Worm (Caenorhabditis elegans): ENCODE data around the gene mes-6.
A peak's percentile ranks its signal among the peaks of the same experiment; 100 is the strongest.

Gene mes-6

DNA sequence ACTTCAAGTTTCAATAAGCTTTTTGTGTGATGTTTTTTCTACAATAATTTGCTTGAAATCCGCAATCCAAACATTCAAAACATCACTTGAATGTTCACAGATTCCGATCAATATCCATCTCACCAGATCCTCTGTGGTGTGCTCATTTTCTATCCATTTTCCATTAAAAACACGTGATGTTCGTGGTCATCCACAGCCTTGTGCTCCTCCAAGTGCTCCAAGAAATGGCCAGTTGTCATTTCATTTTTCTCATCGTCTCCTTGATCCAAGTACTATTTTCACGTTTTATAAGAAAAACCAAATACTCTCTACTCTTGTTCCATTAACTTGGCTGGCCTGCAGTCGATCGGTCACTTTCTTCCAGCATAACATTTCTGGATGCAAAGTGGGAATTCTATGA is 34.9 kb upstream of the mes-6 start:
- TF ChIP-seq sea-2 (GFP tag; optimal IDR thresholded peaks at IDR 0.05) (no peak), ztf-4 (tag; optimal IDR thresholded peaks at IDR 0.05) (no peak), ztf-11 (tag; optimal IDR thresholded peaks at IDR 0.05) (no peak), ceh-16 (tag; optimal IDR thresholded peaks at IDR 0.05) (no peak), pqm-1 (tag; optimal IDR thresholded peaks at IDR 0.05) (no peak), R02D3.7 (tag; optimal IDR thresholded peaks at IDR 0.05) (no peak), ama-1 (optimal IDR thresholded peaks at IDR 0.05) (no peak), nhr-67 (tag; optimal IDR thresholded peaks at IDR 0.05) (no peak), nhr-43 (tag; optimal IDR thresholded peaks at IDR 0.05; ENCODE audit: poor library complexity, severe bottlenecking) (no peak), hmg-11 (tag; optimal IDR thresholded peaks at IDR 0.05) (no peak)

- no peak for TF ChIP-seq lin-15B (tag; optimal IDR thresholded peaks at IDR 0.05)
- no peak for TF ChIP-seq nhr-12 (tag; optimal IDR thresholded peaks at IDR 0.05)
- TF ChIP-seq R02D3.7 (tag; optimal IDR thresholded peaks at IDR 0.05): no peak
- no peak for TF ChIP-seq ztf-11 (tag; optimal IDR thresholded peaks at IDR 0.05)
- TF ChIP-seq ztf-4 (tag; optimal IDR thresholded peaks at IDR 0.05): no peak
- no peak for TF ChIP-seq unc-39 (tag; optimal IDR thresholded peaks at IDR 0.05)
- TF ChIP-seq nhr-67 (tag; optimal IDR thresholded peaks at IDR 0.05): no peak
- TF ChIP-seq elt-2 (tag; optimal IDR thresholded peaks at IDR 0.05): no peak
- no peak for TF ChIP-seq nhr-237 (tag; optimal IDR thresholded peaks at IDR 0.05)
- no peak for TF ChIP-seq nhr-11 (tag; optimal IDR thresholded peaks at IDR 0.05)
- no peak for TF ChIP-seq pqm-1 (tag; optimal IDR thresholded peaks at IDR 0.05)
- no peak for TF ChIP-seq egl-27 (tag; optimal IDR thresholded peaks at IDR 0.05)
Measured at ce11 chrIV:8476880-8477279, 34.2 kb upstream of the mes-6 start, which contains the start of gene spp-10. spp-10 (plus strand) TSS chrIV:8477180.

- TF ChIP-seq elt-3 (tag; optimal IDR thresholded peaks at IDR 0.05) (no peak), fkh-2 (tag; optimal IDR thresholded peaks at IDR 0.05) (no peak), fkh-10 (GFP tag; optimal IDR thresholded peaks at IDR 0.05) (no peak), mml-1 (tag; optimal IDR thresholded peaks at IDR 0.05) (no peak)
Measured at ce11 chrIV:8478516-8478915, 32.6 kb upstream of the mes-6 start.

DNA sequence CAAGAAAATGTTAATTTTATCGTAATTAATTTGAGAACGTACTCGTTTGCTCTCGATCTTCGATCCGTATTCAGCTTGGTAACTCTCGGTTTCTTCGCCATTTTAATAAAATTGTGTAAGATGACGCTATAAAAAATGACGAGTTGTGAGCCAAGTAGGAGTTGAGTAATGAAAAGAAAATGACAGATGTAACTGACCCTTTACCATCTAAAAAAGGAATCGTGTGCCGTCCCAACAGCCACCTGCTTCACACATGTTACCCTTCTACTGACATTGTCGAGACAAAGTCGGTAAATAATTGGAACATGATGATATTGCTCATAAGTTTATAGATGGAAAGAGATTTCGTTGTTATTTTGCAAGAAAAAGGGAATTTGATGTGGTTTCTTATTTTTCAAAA is 31.7 kb upstream of the mes-6 start, which contains the start of gene hlh-12:
TSS of gene hlh-12 (minus strand) at position 101 of the 400 bp plus-strand sequence.
- TF ChIP-seq tbx-2 (tag; optimal IDR thresholded peaks at IDR 0.05) (no peak), lsy-12 (tag; optimal IDR thresholded peaks at IDR 0.05) (no peak), egl-5 (tag; optimal IDR thresholded peaks at IDR 0.05) (no peak), ceh-82 (tag; optimal IDR thresholded peaks at IDR 0.05) (no peak), unc-39 (tag; optimal IDR thresholded peaks at IDR 0.05) (no peak), ZK546.5 (tag; optimal IDR thresholded peaks at IDR 0.05) (no peak), nhr-25 (tag; optimal IDR thresholded peaks at IDR 0.05) (no peak), pqm-1 (tag; optimal IDR thresholded peaks at IDR 0.05) (no peak), skn-1 (tag; optimal IDR thresholded peaks at IDR 0.05) (no peak), hmg-11 (tag; optimal IDR thresholded peaks at IDR 0.05) (no peak), elt-2 (tag; optimal IDR thresholded peaks at IDR 0.05) (no peak), daf-12 (tag; optimal IDR thresholded peaks at IDR 0.05) (no peak), R02D3.7 (tag; optimal IDR thresholded peaks at IDR 0.05) (no peak), ceh-9 (tag; optimal IDR thresholded peaks at IDR 0.05) (no peak), ztf-4 (tag; optimal IDR thresholded peaks at IDR 0.05) (no peak), nhr-23 (tag; optimal IDR thresholded peaks at IDR 0.05) (no peak), zag-1 (tag; optimal IDR thresholded peaks at IDR 0.05) (no peak), ceh-16 (tag; optimal IDR thresholded peaks at IDR 0.05) (no peak), nhr-12 (tag; optimal IDR thresholded peaks at IDR 0.05) (no peak)

ce11 chrIV:8481308-8481707 is 29.8 kb upstream of the mes-6 start, which contains the start of gene spp-8:
spp-8 (plus strand) TSS chrIV:8481664.
- TF ChIP-seq aly-2 (tag; optimal IDR thresholded peaks at IDR 0.05) (no peak), snpc-4 (tag; optimal IDR thresholded peaks at IDR 0.05) (no peak), pqm-1 (tag; optimal IDR thresholded peaks at IDR 0.05) (peak; percentile 97), jun-1 (tag; optimal IDR thresholded peaks at IDR 0.05) (peak; percentile 64), elt-2 (tag; optimal IDR thresholded peaks at IDR 0.05) (peak; percentile 97), pha-4 (tag; optimal IDR thresholded peaks at IDR 0.05) (peak; percentile 65)

All from whole organism, L3 larva.